Fruit fly (Drosophila melanogaster) whole organism, prepupa: Measurements from ENCODE around the gene Kmn1.
A peak's percentile ranks its signal among the peaks of the same experiment; 100 is the strongest.

ENCODE experiments used
- Blimp-1 ChIP-seq: fragments of 200-800 bp; sonication (Bioruptor generic); optimal IDR thresholded peaks from 3 replicates; lab custom pipeline; 2017; ENCODE audit warnings: missing biosample characterization, missing genetic modification characterization, mild to moderate bottlenecking, moderate library complexity, missing genetic modification reagents
- CG10631 ChIP-seq: fragments of 200-800 bp; sonication (Bioruptor generic); optimal IDR thresholded peaks from 2 replicates; lab custom pipeline; 2016; ENCODE audit warnings: missing biosample characterization, missing genetic modification characterization
- CG10669 ChIP-seq: fragments of 200-800 bp; sonication (Bioruptor generic); optimal IDR thresholded peaks from 3 replicates; lab custom pipeline; 2018; ENCODE audit warnings: missing biosample characterization, mild to moderate bottlenecking, missing genetic modification characterization, moderate library complexity
- CG11294 ChIP-seq: fragments of 200-800 bp; sonication (Bioruptor generic); IDR thresholded peaks from 2 replicates; pipeline ENCODE4 v1.3.6; 2022; ENCODE audit warnings: missing biosample characterization, missing genetic modification characterization
- CG11762 ChIP-seq: fragments of 200-800 bp; sonication (Bioruptor generic); optimal IDR thresholded peaks from 3 replicates; lab custom pipeline; 2016; ENCODE audit warnings: missing biosample characterization, missing genetic modification characterization; ENCODE audit not compliant: insufficient read depth
- CG11902 ChIP-seq: fragments of 200-800 bp; sonication (Bioruptor generic); optimal IDR thresholded peaks from 3 replicates; lab custom pipeline; 2016; ENCODE audit warnings: missing biosample characterization, missing genetic modification characterization
- CG15336 ChIP-seq: fragments of 200-800 bp; sonication (Bioruptor generic); IDR thresholded peaks from 2 replicates; pipeline ENCODE4 v1.3.6; 2022; ENCODE audit warnings: missing biosample characterization, missing genetic modification characterization
- CG1621 ChIP-seq: fragments of 200-800 bp; sonication (Bioruptor generic); optimal IDR thresholded peaks from 3 replicates; lab custom pipeline; 2018; ENCODE audit warnings: missing biosample characterization, mild to moderate bottlenecking, missing genetic modification characterization
- CG16779 ChIP-seq: fragments of 200-800 bp; sonication (Bioruptor generic); optimal IDR thresholded peaks from 3 replicates; lab custom pipeline; 2017; ENCODE audit warnings: missing biosample characterization, mild to moderate bottlenecking, missing genetic modification characterization
- CG3032 ChIP-seq: fragments of 200-800 bp; optimal IDR thresholded peaks from 2 replicates; lab custom pipeline; 2019; ENCODE audit warnings: missing biosample characterization, mild to moderate bottlenecking, missing genetic modification characterization, moderate library complexity
- CG31627 ChIP-seq: fragments of 200-800 bp; sonication (Bioruptor generic); optimal IDR thresholded peaks from 3 replicates; lab custom pipeline; 2016; ENCODE audit warnings: missing biosample characterization, missing genetic modification characterization
- CG34406 ChIP-seq: fragments of 200-800 bp; sonication (Bioruptor generic); optimal IDR thresholded peaks from 3 replicates; lab custom pipeline; 2016; ENCODE audit warnings: missing biosample characterization, missing genetic modification characterization
- CG3919 ChIP-seq: fragments of 200-800 bp; sonication (Bioruptor generic); optimal IDR thresholded peaks from 3 replicates; lab custom pipeline; 2016; ENCODE audit warnings: missing biosample characterization, missing genetic modification characterization
- CG4318 ChIP-seq: fragments of 200-800 bp; sonication (Bioruptor generic); optimal IDR thresholded peaks from 3 replicates; lab custom pipeline; 2017; ENCODE audit warnings: missing biosample characterization, mild to moderate bottlenecking, missing genetic modification characterization
- CG6276 ChIP-seq: fragments of 200-800 bp; sonication (Bioruptor generic); optimal IDR thresholded peaks from 2 replicates; lab custom pipeline; 2017; ENCODE audit warnings: missing biosample characterization, mild to moderate bottlenecking, missing genetic modification characterization
- CG6792 ChIP-seq: fragments of 200-800 bp; sonication (Bioruptor generic); optimal IDR thresholded peaks from 3 replicates; lab custom pipeline; 2016; ENCODE audit warnings: missing biosample characterization, missing genetic modification characterization
- CG6854 ChIP-seq: fragments of 200-800 bp; sonication (Bioruptor generic); optimal IDR thresholded peaks from 2 replicates; lab custom pipeline; 2017; ENCODE audit warnings: missing biosample characterization, mild to moderate bottlenecking, missing genetic modification characterization
- CG7368 ChIP-seq: fragments of 200-800 bp; sonication (Bioruptor generic); optimal IDR thresholded peaks from 3 replicates; lab custom pipeline; 2016; ENCODE audit warnings: missing biosample characterization, missing genetic modification characterization
- CG8119 ChIP-seq: fragments of 200-800 bp; sonication (Bioruptor generic); IDR thresholded peaks from 3 replicates; pipeline ENCODE4 v1.3.6; 2022; ENCODE audit warnings: missing biosample characterization, missing genetic modification characterization
- CG8319 ChIP-seq: fragments of 200-800 bp; sonication (Bioruptor generic); optimal IDR thresholded peaks from 3 replicates; lab custom pipeline; 2016; ENCODE audit warnings: missing biosample characterization, missing genetic modification characterization
- CG8632 ChIP-seq: fragments of 200-800 bp; sonication (Bioruptor generic); optimal IDR thresholded peaks from 3 replicates; lab custom pipeline; 2016; ENCODE audit warnings: missing biosample characterization, missing genetic modification characterization
- CG9139 ChIP-seq: fragments of 200-800 bp; sonication (Bioruptor generic); optimal IDR thresholded peaks from 3 replicates; lab custom pipeline; 2017; ENCODE audit warnings: missing biosample characterization, mild to moderate bottlenecking, missing genetic modification characterization
- Eip75B ChIP-seq: fragments of 200-800 bp; sonication (Bioruptor generic); optimal IDR thresholded peaks from 3 replicates; lab custom pipeline; 2016; ENCODE audit warnings: missing biosample characterization, missing genetic modification characterization
- Eip78C ChIP-seq: fragments of 200-800 bp; sonication (Bioruptor generic); peaks from one replicate; lab custom pipeline; 2016; ENCODE audit warnings: missing biosample characterization, missing genetic modification characterization
- Ets21C ChIP-seq: fragments of 200-800 bp; sonication (Bioruptor generic); optimal IDR thresholded peaks from 3 replicates; lab custom pipeline; 2016; ENCODE audit warnings: missing biosample characterization, missing genetic modification characterization
- Ets96B ChIP-seq: fragments of 200-800 bp; optimal IDR thresholded peaks from 2 replicates; lab custom pipeline; 2019; ENCODE audit warnings: missing biosample characterization, mild to moderate bottlenecking, missing genetic modification characterization, moderate library complexity
- Gug ChIP-seq: fragments of 200-800 bp; sonication (Bioruptor generic); IDR thresholded peaks from 2 replicates; pipeline ENCODE4 v1.3.6; 2022; ENCODE audit warnings: missing biosample characterization, missing genetic modification characterization
- Hr38 ChIP-seq: sonication (Bioruptor generic); optimal IDR thresholded peaks from 2 replicates; lab custom pipeline; 2016; ENCODE audit warnings: missing biosample characterization, missing genetic modification characterization
- Hr39 ChIP-seq: fragments of 200-800 bp; sonication (Bioruptor generic); optimal IDR thresholded peaks from 2 replicates; lab custom pipeline; 2016; ENCODE audit warnings: missing biosample characterization, missing genetic modification characterization
- Hr4 ChIP-seq: fragments of 200-800 bp; sonication (Bioruptor generic); optimal IDR thresholded peaks from 3 replicates; lab custom pipeline; 2016; ENCODE audit warnings: missing biosample characterization, missing genetic modification characterization
- Lpt ChIP-seq: fragments of 200-800 bp; sonication (Bioruptor generic); optimal IDR thresholded peaks from 3 replicates; lab custom pipeline; 2016; ENCODE audit warnings: missing biosample characterization, missing genetic modification characterization
- OdsH ChIP-seq: fragments of 200-800 bp; sonication (Bioruptor generic); optimal IDR thresholded peaks from 3 replicates; lab custom pipeline; 2016; ENCODE audit warnings: missing biosample characterization, missing genetic modification characterization
- Smox ChIP-seq: fragments of 200-800 bp; sonication (Bioruptor generic); optimal IDR thresholded peaks from 3 replicates; lab custom pipeline; 2016; ENCODE audit warnings: missing biosample characterization, missing genetic modification characterization
- Sox102F ChIP-seq: fragments of 200-800 bp; sonication (Bioruptor generic); optimal IDR thresholded peaks from 2 replicates; lab custom pipeline; 2016; ENCODE audit warnings: missing biosample characterization, mild to moderate bottlenecking, missing genetic modification characterization
- Sox14 ChIP-seq: fragments of 200-800 bp; sonication (Bioruptor generic); optimal IDR thresholded peaks from 3 replicates; lab custom pipeline; 2016; ENCODE audit warnings: missing biosample characterization, missing genetic modification characterization
- Sox15 ChIP-seq: fragments of 200-800 bp; sonication (Bioruptor generic); optimal IDR thresholded peaks from 3 replicates; lab custom pipeline; 2016; ENCODE audit warnings: missing biosample characterization, missing genetic modification characterization
- achi ChIP-seq: fragments of 200-800 bp; sonication (Bioruptor generic); optimal IDR thresholded peaks from 3 replicates; lab custom pipeline; 2016; ENCODE audit warnings: missing biosample characterization, missing genetic modification characterization
- cyc ChIP-seq: fragments of 200-800 bp; sonication (Bioruptor generic); optimal IDR thresholded peaks from 3 replicates; lab custom pipeline; 2016; ENCODE audit warnings: missing biosample characterization, missing genetic modification characterization
- dsx ChIP-seq: fragments of 200-800 bp; optimal IDR thresholded peaks from 3 replicates; lab custom pipeline; 2019; ENCODE audit warnings: missing biosample characterization, mild to moderate bottlenecking, missing genetic modification characterization, moderate library complexity; ENCODE audit not compliant: poor library complexity, severe bottlenecking
- eg ChIP-seq: fragments of 200-800 bp; sonication (Bioruptor generic); IDR thresholded peaks from 3 replicates; pipeline ENCODE4 v1.3.6; 2022; ENCODE audit warnings: missing biosample characterization, missing genetic modification characterization
- esn ChIP-seq: fragments of 200-800 bp; sonication (Bioruptor generic); optimal IDR thresholded peaks from 2 replicates; lab custom pipeline; 2016; ENCODE audit warnings: missing biosample characterization, mild to moderate bottlenecking, missing genetic modification characterization, moderate library complexity
- fd59A ChIP-seq: fragments of 200-800 bp; sonication (Bioruptor generic); optimal IDR thresholded peaks from 2 replicates; lab custom pipeline; 2017; ENCODE audit warnings: missing biosample characterization, mild to moderate bottlenecking, missing genetic modification characterization, missing genetic modification reagents
- fd85E ChIP-seq: fragments of 200-800 bp; sonication (Bioruptor generic); optimal IDR thresholded peaks from 3 replicates; lab custom pipeline; 2016; ENCODE audit warnings: missing biosample characterization, missing genetic modification characterization
- fkh ChIP-seq: fragments of 200-800 bp; sonication (Bioruptor generic); optimal IDR thresholded peaks from 3 replicates; lab custom pipeline; 2017; ENCODE audit warnings: missing biosample characterization, mild to moderate bottlenecking, missing genetic modification characterization, moderate library complexity
- lz ChIP-seq: fragments of 200-800 bp; sonication (Bioruptor generic); optimal IDR thresholded peaks from 3 replicates; lab custom pipeline; 2016; ENCODE audit warnings: missing biosample characterization, missing genetic modification characterization
- net ChIP-seq: fragments of 200-800 bp; sonication (Bioruptor generic); optimal IDR thresholded peaks from 3 replicates; lab custom pipeline; 2016; ENCODE audit warnings: missing biosample characterization, missing genetic modification characterization
- pdm3 ChIP-seq: fragments of 200-800 bp; sonication (Bioruptor generic); optimal IDR thresholded peaks from 3 replicates; lab custom pipeline; 2016; ENCODE audit warnings: missing biosample characterization, missing genetic modification characterization
- salr ChIP-seq, 2 experiments: fragments of 200-800 bp; sonication (Bioruptor generic); optimal IDR thresholded peaks; 3 replicates each; lab custom pipeline; 2016 to 2018; ENCODE audit warnings: missing biosample characterization in 2 of 2, missing genetic modification characterization in 2 of 2, mild to moderate bottlenecking in 1 of 2
- spab ChIP-seq: fragments of 200-800 bp; sonication (Bioruptor generic); optimal IDR thresholded peaks from 2 replicates; lab custom pipeline; 2017; ENCODE audit warnings: missing biosample characterization, mild to moderate bottlenecking, missing genetic modification characterization, missing genetic modification reagents
- ss ChIP-seq, 2 experiments: fragments of 200-800 bp; sonication (Bioruptor generic); optimal IDR thresholded peaks; 2 replicates in 1 of 2; 3 replicates in 1 of 2; lab custom pipeline; 2017 to 2018; ENCODE audit warnings: mild to moderate bottlenecking in 2 of 2, missing biosample characterization in 2 of 2, missing genetic modification characterization in 2 of 2, moderate library complexity in 1 of 2
- topi ChIP-seq: fragments of 200-800 bp; sonication (Bioruptor generic); optimal IDR thresholded peaks from 3 replicates; lab custom pipeline; 2016; ENCODE audit warnings: missing biosample characterization, missing genetic modification characterization
- vri ChIP-seq: fragments of 200-800 bp; sonication (Bioruptor generic); optimal IDR thresholded peaks from 3 replicates; lab custom pipeline; 2016; ENCODE audit warnings: missing biosample characterization, mild to moderate bottlenecking, missing genetic modification characterization

Kmn1 gene

DNA sequence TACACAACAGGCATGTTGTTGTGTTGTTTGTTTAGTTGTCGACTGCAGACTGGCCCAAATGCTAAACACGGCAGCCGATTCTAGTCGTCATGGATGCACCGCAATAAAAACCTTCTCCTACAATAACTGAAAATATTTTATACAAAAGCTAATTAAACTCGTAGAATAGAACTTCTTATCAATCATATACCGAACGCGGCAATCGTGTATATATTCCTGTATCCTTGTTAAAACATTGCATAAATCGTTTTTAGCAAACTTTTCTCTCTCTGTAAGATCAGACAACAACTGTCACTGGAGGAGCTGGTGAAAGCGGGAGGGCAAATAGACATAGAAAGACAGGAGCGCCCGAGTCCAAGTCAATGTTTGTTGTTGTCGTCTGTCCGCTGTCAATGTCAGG, 23.5 kb downstream of the Kmn1 start:
- TF ChIP-seq CG6854 (GFP tag; lab: Kevin White, UChicago) (no peak), CG9139 (no peak), Lpt (GFP tag; lab: Kevin White, UChicago) (peak; percentile 50), CG15336 (GFP tag; lab: Robert Waterston, UW) (peak; percentile 76), CG3919 (GFP tag; lab: Kevin White, UChicago) (peak; percentile 65), Sox102F (GFP tag; lab: Kevin White, UChicago) (no peak), Smox (GFP tag; lab: Kevin White, UChicago) (no peak), net (GFP tag; lab: Kevin White, UChicago) (peak; percentile 57), achi (GFP tag; lab: Kevin White, UChicago) (peak; percentile 66), Hr39 (GFP tag; lab: Kevin White, UChicago) (no peak), Eip78C (peak; percentile 91), CG8119 (GFP tag; lab: Robert Waterston, UW) (peak; percentile 73; the same call in 2 of the 3 replicates), vri (GFP tag; lab: Kevin White, UChicago) (no peak), CG6276 (GFP tag; lab: Kevin White, UChicago) (peak; percentile 74), fd59A (no peak), Ets21C (GFP tag; lab: Kevin White, UChicago) (no peak), CG4318 (GFP tag; lab: Kevin White, UChicago) (peak; percentile 33), Eip75B (GFP tag; lab: Kevin White, UChicago) (peak; percentile 49), CG10669 (GFP tag; lab: Kevin White, UChicago) (peak; percentile 38), Sox15 (GFP tag; lab: Kevin White, UChicago) (no peak), CG8319 (GFP tag; lab: Kevin White, UChicago) (no peak), pdm3 (GFP tag; lab: Kevin White, UChicago) (peak; percentile 54), CG8632 (GFP tag; lab: Kevin White, UChicago) (no peak), lz (no peak), CG34406 (no peak), CG31627 (GFP tag; lab: Kevin White, UChicago) (peak; percentile 9), Ets96B (tag; lab: Kevin White, UChicago) (peak; percentile 27), CG3032 (tag; lab: Kevin White, UChicago) (peak; percentile 24), CG11294 (GFP tag; lab: Robert Waterston, UW) (no peak; the same call in 1 of the 2 replicates), spab (peak; percentile 13), CG11902 (no peak), esn (GFP tag; lab: Kevin White, UChicago) (no peak), cyc (GFP tag; lab: Kevin White, UChicago) (peak; percentile 13), CG11762 (GFP tag; lab: Kevin White, UChicago) (peak; percentile 3), dsx (GFP tag; lab: Kevin White, UChicago) (no peak), fd85E (GFP tag; lab: Kevin White, UChicago) (no peak), topi (GFP tag; lab: Kevin White, UChicago) (peak; percentile 30), CG10631 (GFP tag; lab: Kevin White, UChicago) (peak; percentile 54), salr (GFP tag; optimal IDR thresholded peaks at IDR 0.05; lab: Kevin White, UChicago) (peak in 1 of 2 experiments; percentile 55), CG16779 (peak; percentile 37), eg (GFP tag; lab: Robert Waterston, UW) (peak; percentile 70), Hr4 (GFP tag; lab: Kevin White, UChicago) (peak; percentile 54), Hr38 (GFP tag; lab: Kevin White, UChicago) (no peak), CG1621 (tag; lab: Kevin White, UChicago) (peak; percentile 15), Blimp-1 (GFP tag; lab: Kevin White, UChicago) (no peak), ss (GFP tag; optimal IDR thresholded peaks at IDR 0.05; lab: Kevin White, UChicago) (no peak), OdsH (GFP tag; lab: Kevin White, UChicago) (peak; percentile 52), CG7368 (GFP tag; lab: Kevin White, UChicago) (peak; percentile 29), Sox14 (GFP tag; lab: Kevin White, UChicago) (peak; percentile 61), Gug (GFP tag; lab: Robert Waterston, UW) (peak; percentile 34; the same call in 1 of the 2 replicates), CG6792 (GFP tag; lab: Kevin White, UChicago) (no peak), fkh (peak; percentile 66)
